Fruit fly (Drosophila melanogaster): Measurements from ENCODE around the gene fbp.
A peak's percentile ranks its signal among the peaks of the same experiment; 100 is the strongest.

The fbp gene

DNA sequence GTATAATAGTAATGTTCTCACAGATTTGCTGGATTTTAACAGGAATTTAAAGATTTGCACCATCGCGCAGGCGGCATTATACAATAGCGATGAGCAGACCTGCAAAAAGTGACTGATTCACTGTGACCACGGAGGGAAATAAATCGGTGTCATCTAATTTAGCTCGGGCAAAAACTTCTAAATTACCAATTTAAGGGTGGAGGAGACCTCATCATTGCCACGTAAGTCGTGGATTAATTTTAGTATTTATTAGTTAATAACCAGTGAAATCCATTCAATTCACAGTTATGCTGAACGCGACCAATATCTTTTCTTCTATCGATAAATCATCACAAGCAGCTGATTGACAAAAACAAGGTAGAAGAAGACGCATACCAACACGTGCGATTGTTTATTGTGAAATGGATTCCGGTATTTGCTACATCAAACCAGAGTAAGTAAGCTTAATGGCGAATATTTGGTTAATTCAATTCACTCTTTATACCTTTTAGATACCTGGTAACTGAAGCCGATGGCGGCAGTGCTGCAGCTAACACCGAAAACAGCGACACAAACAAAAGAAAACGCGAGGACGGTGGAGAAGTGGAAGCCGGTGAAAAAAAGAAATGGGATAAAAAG lies 5.3 kb downstream of the fbp start, which contains the start of the genes CG10628 and Dus3 (continued):
- TF ChIP-seq CG4854 (GFP tag; optimal IDR thresholded peaks at IDR 0.05) (peak; percentile 84), CG12219 (GFP tag; optimal IDR thresholded peaks at IDR 0.05) (peak; percentile 71), CG10543 (GFP tag; optimal IDR thresholded peaks at IDR 0.05) (peak; percentile 88), CG30020 (tag; optimal IDR thresholded peaks at IDR 0.05) (peak; percentile 70), nerfin-1 (tag; optimal IDR thresholded peaks at IDR 0.05) (peak; percentile 96), CG14050 (GFP tag; IDR thresholded peaks at IDR 0.05) (peak; percentile 88), CG14667 (GFP tag; IDR thresholded peaks at IDR 0.05) (peak; percentile 83), Adf1 (GFP tag; IDR thresholded peaks at IDR 0.05) (peak; percentile 60), Hr78 (GFP tag; optimal IDR thresholded peaks at IDR 0.05) (peak in 1 of 2 experiments; percentile 11), CG11456 (GFP tag; IDR thresholded peaks at IDR 0.05) (peak; percentile 95), CG15269 (tag; optimal IDR thresholded peaks at IDR 0.05) (peak; percentile 88), mirr (GFP tag; optimal IDR thresholded peaks at IDR 0.05) (peak; percentile 75), Bgb (GFP tag; IDR thresholded peaks at IDR 0.05; ENCODE audit: partially characterized antibody) (peak; percentile 48; the same call in 1 of the 2 replicates), lov (optimal IDR thresholded peaks at IDR 0.05) (no peak), lov (GFP tag; IDR thresholded peaks at IDR 0.05) (peak; percentile 75; the same call in 2 of the 3 replicates), dpn (GFP tag; optimal IDR thresholded peaks at IDR 0.05) (peak; percentile 95), trh (GFP tag; optimal IDR thresholded peaks at IDR 0.05) (peak; percentile 70), corto (GFP tag; optimal IDR thresholded peaks at IDR 0.05) (peak; percentile 66), p53 (GFP tag; optimal IDR thresholded peaks at IDR 0.05) (peak; percentile 73), klu (GFP tag; IDR thresholded peaks at IDR 0.05) (peak; percentile 84), CG9817 (tag; optimal IDR thresholded peaks at IDR 0.05) (peak; percentile 92), CG7271 (tag; optimal IDR thresholded peaks at IDR 0.05) (peak; percentile 56), Myb (GFP tag; optimal IDR thresholded peaks at IDR 0.05) (peak; percentile 73), hb (GFP tag; IDR thresholded peaks at IDR 0.05; ENCODE audit: partially characterized antibody) (no peak), Bdp1 (GFP tag; optimal IDR thresholded peaks at IDR 0.05) (peak; percentile 84), CG9727 (GFP tag; optimal IDR thresholded peaks at IDR 0.05) (peak; percentile 87), CG11093 (GFP tag; IDR thresholded peaks at IDR 0.05) (peak; percentile 89), CG13894 (tag; optimal IDR thresholded peaks at IDR 0.05) (peak; percentile 87), kni (GFP tag; optimal IDR thresholded peaks at IDR 0.05) (peak; percentile 35), CG43689 (GFP tag; IDR thresholded peaks at IDR 0.05) (peak; percentile 59; the same call in 1 of the 2 replicates), CG13296 (GFP tag; optimal IDR thresholded peaks at IDR 0.05) (peak; percentile 80), Hr3 (GFP tag; optimal IDR thresholded peaks at IDR 0.05) (peak; percentile 91), CG4328 (GFP tag; optimal IDR thresholded peaks at IDR 0.05) (peak; percentile 83), CG3995 (GFP tag; optimal IDR thresholded peaks at IDR 0.05) (peak; percentile 100), Ptx1 (GFP tag; IDR thresholded peaks at IDR 0.05) (peak; percentile 95), wdn (GFP tag; IDR thresholded peaks at IDR 0.05) (peak; percentile 92), dati (GFP tag; IDR thresholded peaks at IDR 0.05) (0 out of 2 replicates have a peak, but pooled peaks have one; percentile 53), lab (GFP tag; optimal IDR thresholded peaks at IDR 0.05) (peak; percentile 95), CG17802 (tag; optimal IDR thresholded peaks at IDR 0.05) (peak; percentile 76), HLHmδ (GFP tag; optimal IDR thresholded peaks at IDR 0.05) (no peak), jigr1 (GFP tag; IDR thresholded peaks at IDR 0.05) (peak; percentile 78), CG15011 (GFP tag; optimal IDR thresholded peaks at IDR 0.05) (peak; percentile 80), inv (GFP tag; IDR thresholded peaks at IDR 0.05; ENCODE audit: partially characterized antibody) (peak; percentile 42; the same call in 1 of the 2 replicates), CG4820 (GFP tag; optimal IDR thresholded peaks at IDR 0.05) (peak; percentile 90), hbn (GFP tag; IDR thresholded peaks at IDR 0.05; ENCODE audit: partially characterized antibody) (0 out of 2 replicates have a peak, but pooled peaks have one; percentile 28), CG17568 (GFP tag; optimal IDR thresholded peaks at IDR 0.05) (no peak), CG32532 (GFP tag; IDR thresholded peaks at IDR 0.05) (peak; percentile 96), trem (tag; optimal IDR thresholded peaks at IDR 0.05) (peak; percentile 87), ems (GFP tag; optimal IDR thresholded peaks at IDR 0.05) (peak; percentile 93)
